Worm (Caenorhabditis elegans) whole organism, L4 larva: ENCODE measurements around the gene F54D5.3.

Experiments used
- D1046.2 ChIP-seq: fragments of 200-800 bp; sonication (Bioruptor generic); IDR thresholded peaks from 2 replicates; pipeline ENCODE4 v1.3.6; 2022; ENCODE audit warnings: missing genetic modification characterization, missing compliant biosample characterization
- F26F4.8 ChIP-seq: fragments of 200-800 bp; sonication (Bioruptor generic); conservative IDR thresholded peaks from 2 replicates; pipeline ENCODE4 v1.3.6; 2022; ENCODE audit warnings: missing genetic modification characterization, missing compliant biosample characterization
- F37D6.2 ChIP-seq: sonication (generic microtip); optimal IDR thresholded peaks from 2 replicates; lab custom pipeline; 2016; ENCODE audit warnings: mild to moderate bottlenecking, missing genetic modification characterization, missing compliant biosample characterization
- F44E2.7 ChIP-seq: fragments of 200-800 bp; sonication (Bioruptor generic); IDR thresholded peaks from 2 replicates; pipeline ENCODE4 v2.1.2; 2022; ENCODE audit warnings: missing genetic modification characterization, missing compliant biosample characterization
- T26A8.4 ChIP-seq: fragments of 200-800 bp; sonication (Bioruptor generic); IDR thresholded peaks from 2 replicates; pipeline ENCODE4 v1.3.6; 2022; ENCODE audit warnings: missing genetic modification characterization, missing compliant biosample characterization
- Y5F2A.4 ChIP-seq: fragments of 200-800 bp; sonication (Bioruptor generic); optimal IDR thresholded peaks from 2 replicates; lab custom pipeline; 2018; ENCODE audit warnings: mild to moderate bottlenecking, missing genetic modification characterization, missing compliant biosample characterization
- ZK546.5 ChIP-seq, 2 experiments: sonication (generic microtip); optimal IDR thresholded peaks; 2 replicates each; lab custom pipeline; 2017; ENCODE audit warnings: missing biosample characterization in 2 of 2, missing genetic modification characterization in 2 of 2
- aha-1 ChIP-seq: fragments of 150-350 bp; peaks from one replicate; lab custom pipeline; 2014; ENCODE audit warnings: missing biosample characterization, missing genetic modification characterization
- aly-2 ChIP-seq: sonication (generic microtip); optimal IDR thresholded peaks from 2 replicates; lab custom pipeline; 2018; ENCODE audit warnings: missing biosample characterization, missing genetic modification characterization
- ceh-20 ChIP-seq: fragments of 200-800 bp; sonication (Bioruptor generic); IDR thresholded peaks from 2 replicates; pipeline ENCODE4 v1.3.6; 2022; ENCODE audit warnings: missing genetic modification reagents, missing genetic modification characterization, missing compliant biosample characterization
- ceh-28 ChIP-seq: fragments of 150-350 bp; optimal IDR thresholded peaks from 2 replicates; lab custom pipeline; 2014; ENCODE audit warnings: missing biosample characterization, missing genetic modification reagents, missing genetic modification characterization
- ctbp-1 ChIP-seq: fragments of 200-800 bp; sonication (Bioruptor generic); IDR thresholded peaks from 2 replicates; pipeline ENCODE4 v1.3.6; 2022; ENCODE audit warnings: missing genetic modification reagents, missing genetic modification characterization, missing compliant biosample characterization
- daf-16 ChIP-seq, 3 experiments: sonication (generic microtip); optimal IDR thresholded peaks; 2 replicates each; lab custom pipeline; 2016 to 2017; ENCODE audit warnings: missing genetic modification characterization in 3 of 3, missing genetic modification reagents in 3 of 3, mild to moderate bottlenecking in 2 of 3, missing compliant biosample characterization in 2 of 3, missing biosample characterization in 1 of 3, moderate library complexity in 1 of 3
- daf-8 ChIP-seq: fragments of 200-800 bp; sonication (Bioruptor generic); IDR thresholded peaks from 2 replicates; pipeline ENCODE4 v1.3.6; 2022; ENCODE audit warnings: missing genetic modification characterization, missing compliant biosample characterization
- dmd-6 ChIP-seq: fragments of 200-800 bp; sonication (Bioruptor generic); IDR thresholded peaks from 2 replicates; pipeline ENCODE4 v1.3.6; 2022; ENCODE audit warnings: missing genetic modification reagents, missing genetic modification characterization, missing compliant biosample characterization
- dmd-8 ChIP-seq: fragments of 200-800 bp; sonication (Bioruptor generic); IDR thresholded peaks from 2 replicates; pipeline ENCODE4 v1.3.6; 2022; ENCODE audit warnings: missing genetic modification characterization, missing compliant biosample characterization
- dmd-9 ChIP-seq: fragments of 200-800 bp; sonication (Bioruptor generic); IDR thresholded peaks from 2 replicates; pipeline ENCODE4 v1.3.6; 2022; ENCODE audit warnings: missing genetic modification reagents, missing genetic modification characterization, missing compliant biosample characterization
- dpl-1 ChIP-seq: fragments of 150-350 bp; optimal IDR thresholded peaks from 2 replicates; lab custom pipeline; 2014; ENCODE audit warnings: missing biosample characterization, missing genetic modification reagents, missing genetic modification characterization
- dve-1 ChIP-seq: sonication (generic microtip); optimal IDR thresholded peaks from 2 replicates; lab custom pipeline; 2017; ENCODE audit warnings: antibody characterized with exemption, mild to moderate bottlenecking, missing genetic modification characterization, missing compliant biosample characterization; ENCODE audit not compliant: insufficient read depth
- egl-27 ChIP-seq: sonication (generic microtip); optimal IDR thresholded peaks from 3 replicates; lab custom pipeline; 2017; ENCODE audit warnings: missing biosample characterization, missing genetic modification reagents, missing genetic modification characterization
- egl-43 ChIP-seq: fragments of 200-800 bp; sonication (Bioruptor generic); IDR thresholded peaks from 2 replicates; pipeline ENCODE4 v1.3.6; 2022; ENCODE audit warnings: missing genetic modification reagents, missing genetic modification characterization, missing compliant biosample characterization
- hmg-1.1 ChIP-seq: fragments of 200-800 bp; sonication (Bioruptor generic); IDR thresholded peaks from 2 replicates; pipeline ENCODE4 v1.3.6; 2022; ENCODE audit warnings: missing genetic modification reagents, missing genetic modification characterization, missing compliant biosample characterization
- jun-1 ChIP-seq: fragments of 150-350 bp; optimal IDR thresholded peaks from 2 replicates; lab custom pipeline; 2014; ENCODE audit warnings: missing biosample characterization, missing genetic modification reagents, missing genetic modification characterization
- lim-7 ChIP-seq: fragments of 200-800 bp; sonication (Bioruptor generic); IDR thresholded peaks from 2 replicates; pipeline ENCODE4 v1.3.6; 2022; ENCODE audit warnings: missing genetic modification characterization, missing compliant biosample characterization
- lin-13 ChIP-seq: fragments of 150-350 bp; optimal IDR thresholded peaks from 2 replicates; lab custom pipeline; 2014; ENCODE audit warnings: missing biosample characterization, missing genetic modification reagents, missing genetic modification characterization
- lin-39 ChIP-seq: fragments of 150-350 bp; optimal IDR thresholded peaks from 2 replicates; lab custom pipeline; 2014; ENCODE audit warnings: missing biosample characterization, missing genetic modification reagents, missing genetic modification characterization
- lsy-2 ChIP-seq, 2 experiments: fragments of 150-350 bp in 1 of 2; sonication (generic microtip) in 1 of 2; optimal IDR thresholded peaks; 2 replicates each; lab custom pipeline; 2014 to 2017; ENCODE audit warnings: missing biosample characterization in 2 of 2, missing genetic modification characterization in 2 of 2
- madf-5 ChIP-seq, 2 experiments: fragments of 200-800 bp; sonication (Bioruptor generic); IDR thresholded peaks; 2 replicates each; pipeline ENCODE4 v1.3.6; 2022; ENCODE audit warnings: missing compliant biosample characterization in 2 of 2, missing genetic modification characterization in 2 of 2
- mes-2 ChIP-seq: sonication (generic microtip); optimal IDR thresholded peaks from 2 replicates; lab custom pipeline; 2016; ENCODE audit warnings: missing genotype, mild to moderate bottlenecking, missing genetic modification characterization, missing compliant biosample characterization; ENCODE audit not compliant: poor library complexity, severe bottlenecking
- mxl-2 ChIP-seq: fragments of 200-800 bp; sonication (Bioruptor generic); conservative IDR thresholded peaks from 2 replicates; pipeline ENCODE4 v1.3.6; 2022; ENCODE audit warnings: missing genetic modification reagents, missing genetic modification characterization, missing compliant biosample characterization
- nhr-10 ChIP-seq: fragments of 150-350 bp; optimal IDR thresholded peaks from 2 replicates; lab custom pipeline; 2014; ENCODE audit warnings: missing biosample characterization, missing genetic modification characterization
- nhr-111 ChIP-seq: fragments of 200-800 bp; sonication (Bioruptor generic); optimal IDR thresholded peaks from 2 replicates; lab custom pipeline; 2018; ENCODE audit warnings: mild to moderate bottlenecking, missing genetic modification characterization, missing compliant biosample characterization
- nhr-237 ChIP-seq: sonication (generic microtip); optimal IDR thresholded peaks from 2 replicates; lab custom pipeline; 2017; ENCODE audit warnings: missing biosample characterization, missing genetic modification characterization
- nhr-28 ChIP-seq: fragments of 150-350 bp; optimal IDR thresholded peaks from 2 replicates; lab custom pipeline; 2014; ENCODE audit warnings: missing biosample characterization, missing genetic modification characterization
- nhr-77 ChIP-seq: fragments of 150-350 bp; optimal IDR thresholded peaks from 2 replicates; lab custom pipeline; 2014; ENCODE audit warnings: missing biosample characterization, missing genetic modification characterization
- rbr-2 ChIP-seq: sonication (generic microtip); optimal IDR thresholded peaks from 2 replicates; lab custom pipeline; 2016; ENCODE audit warnings: missing genotype, missing genetic modification characterization, missing compliant biosample characterization
- sdz-12 ChIP-seq: fragments of 200-800 bp; sonication (Bioruptor generic); optimal IDR thresholded peaks from 2 replicates; lab custom pipeline; 2018; ENCODE audit warnings: mild to moderate bottlenecking, missing genetic modification characterization, missing compliant biosample characterization
- set-16 ChIP-seq: fragments of 200-800 bp; sonication (Bioruptor generic); IDR thresholded peaks from 2 replicates; pipeline ENCODE4 v1.3.6; 2022; ENCODE audit warnings: missing genetic modification reagents, missing genetic modification characterization, missing compliant biosample characterization
- spr-3 ChIP-seq: fragments of 200-800 bp; sonication (Bioruptor generic); optimal IDR thresholded peaks from 2 replicates; lab custom pipeline; 2018; ENCODE audit warnings: mild to moderate bottlenecking, missing genetic modification characterization, missing compliant biosample characterization
- vab-7 ChIP-seq: fragments of 200-800 bp; sonication (Bioruptor generic); IDR thresholded peaks from 2 replicates; pipeline ENCODE4 v1.3.6; 2022; ENCODE audit warnings: missing genetic modification reagents, missing genetic modification characterization, missing compliant biosample characterization
- zfp-2 ChIP-seq: sonication (generic microtip); optimal IDR thresholded peaks from 2 replicates; lab custom pipeline; 2016; ENCODE audit warnings: mild to moderate bottlenecking, missing genetic modification characterization, missing compliant biosample characterization
- zfp-3 ChIP-seq: fragments of 200-800 bp; sonication (Bioruptor generic); conservative IDR thresholded peaks from 2 replicates; pipeline ENCODE4 v1.3.6; 2022; ENCODE audit warnings: missing genetic modification reagents, missing genetic modification characterization, missing compliant biosample characterization
- zip-11 ChIP-seq: fragments of 200-800 bp; sonication (Bioruptor generic); IDR thresholded peaks from 2 replicates; pipeline ENCODE4 v1.3.6; 2022; ENCODE audit warnings: missing genetic modification characterization, missing compliant biosample characterization
- ztf-11 ChIP-seq: fragments of 150-350 bp; optimal IDR thresholded peaks from 2 replicates; lab custom pipeline; 2014; ENCODE audit warnings: missing biosample characterization, missing genetic modification characterization
- ztf-7 ChIP-seq: fragments of 150-350 bp; optimal IDR thresholded peaks from 2 replicates; lab custom pipeline; 2014; ENCODE audit warnings: missing biosample characterization, missing genetic modification characterization

Gene F54D5.3

DNA sequence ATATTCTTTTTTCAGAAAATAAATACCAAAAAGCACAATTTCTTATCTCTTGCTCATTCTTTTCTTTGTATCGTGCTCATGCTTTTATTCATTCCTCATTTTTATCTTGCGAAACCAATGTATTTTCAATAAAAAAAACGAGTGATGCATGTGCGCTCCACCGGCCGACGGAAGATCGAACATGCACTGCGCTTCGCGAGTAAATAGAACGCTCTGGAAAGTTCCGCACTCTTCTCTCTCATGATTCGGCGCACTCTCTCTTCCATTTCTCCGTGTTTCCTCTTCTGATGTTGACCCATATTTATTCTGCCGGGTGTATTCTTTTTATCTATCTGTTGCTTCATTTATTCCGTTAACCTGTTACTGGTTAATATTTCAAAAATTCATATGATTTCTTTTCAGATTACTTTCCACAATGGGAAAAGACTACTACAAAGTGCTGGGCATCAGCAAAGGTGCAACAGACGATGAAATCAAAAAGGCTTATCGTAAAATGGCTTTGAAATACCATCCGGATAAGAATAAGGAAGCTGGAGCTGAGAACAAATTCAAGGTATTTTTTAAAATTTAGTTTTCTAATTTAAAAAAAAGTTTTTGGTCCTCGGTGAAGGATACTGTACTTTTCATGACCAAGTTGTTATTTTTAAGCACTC, 26.2 kb upstream of the F54D5.3 start, which contains the start of gene dnj-13 (continued):
- peak; percentile 55; the same call in 1 of the 2 replicates for TF ChIP-seq mxl-2 (GFP tag; lab: Robert Waterston, UW)
- TF ChIP-seq T26A8.4 = peak; percentile 97
- peak; percentile 84 for TF ChIP-seq dmd-8 (GFP tag; lab: Robert Waterston, UW)
- TF ChIP-seq aly-2 (tag; lab: Kevin White, UChicago) = no peak
- peak; percentile 95 for TF ChIP-seq egl-43
- peak; percentile 96 for TF ChIP-seq ceh-20 (GFP tag; lab: Robert Waterston, UW)
- no peak for TF ChIP-seq egl-27 (tag; lab: Kevin White, UChicago)
- peak; percentile 98 for TF ChIP-seq zfp-3 (GFP tag; lab: Robert Waterston, UW)
- TF ChIP-seq nhr-237 = no peak
- TF ChIP-seq ctbp-1 (GFP tag; lab: Robert Waterston, UW) = peak; percentile 95

ce11 chrII:11545952-11546325, 25.7 kb upstream of the F54D5.3 start:
- TF ChIP-seq set-16 (GFP tag; lab: Robert Waterston, UW) (peak; percentile 41), lin-39 (tag; lab: Kevin White, UChicago) (no peak), aha-1 (peak; percentile 93), lim-7 (GFP tag; lab: Robert Waterston, UW) (0 out of 2 replicates have a peak, but pooled peaks have one; percentile 21), dmd-6 (GFP tag; lab: Robert Waterston, UW) (peak; percentile 15; the same call in 1 of the 2 replicates)

ce11 chrII:11547254-11547687, 24.3 kb upstream of the F54D5.3 start, which contains the start of gene F54D5.7:
TSS of gene F54D5.7 (plus strand) at chrII:11547517.
- TF ChIP-seq F37D6.2 (tag; lab: Kevin White, UChicago) (no peak), nhr-10 (tag; lab: Kevin White, UChicago) (peak; percentile 15), F26F4.8 (GFP tag; lab: Robert Waterston, UW) (no peak), dpl-1 (peak; percentile 49), lsy-2 (tag; optimal IDR thresholded peaks at IDR 0.05; lab: Kevin White, UChicago) (peak; percentile 3 to 76), madf-5 (GFP tag; IDR thresholded peaks at IDR 0.05; lab: Robert Waterston, UW) (0 out of 4 replicates have a peak, but pooled peaks of 1 of the 2 experiments have one; percentile 7), Y5F2A.4 (GFP tag; lab: Kevin White, UChicago) (no peak), lin-13 (GFP tag; lab: Kevin White, UChicago) (peak; percentile 81), ceh-20 (GFP tag; lab: Robert Waterston, UW) (no peak), dmd-9 (GFP tag; lab: Robert Waterston, UW) (no peak), mes-2 (tag; lab: Kevin White, UChicago) (no peak), hmg-1.1 (peak; percentile 49; the same call in 1 of the 2 replicates), dmd-6 (GFP tag; lab: Robert Waterston, UW) (peak; percentile 55), nhr-28 (tag; lab: Kevin White, UChicago) (peak; percentile 47), ceh-28 (tag; lab: Kevin White, UChicago) (peak; percentile 34), F44E2.7 (GFP tag; lab: Robert Waterston, UW) (no peak), daf-16 (GFP tag; optimal IDR thresholded peaks at IDR 0.05; lab: Kevin White, UChicago) (peak in 1 of 2 experiments; percentile 42), daf-16 (tag; optimal IDR thresholded peaks at IDR 0.05; lab: Kevin White, UChicago) (peak; percentile 58), lin-39 (tag; lab: Kevin White, UChicago) (no peak), egl-27 (tag; lab: Kevin White, UChicago) (no peak), ztf-7 (tag; lab: Kevin White, UChicago) (peak; percentile 47), vab-7 (GFP tag; lab: Robert Waterston, UW) (no peak), D1046.2 (GFP tag; lab: Robert Waterston, UW) (no peak), zip-11 (GFP tag; lab: Robert Waterston, UW) (no peak), ZK546.5 (tag; optimal IDR thresholded peaks at IDR 0.05; lab: Kevin White, UChicago) (no peak), ztf-11 (no peak), spr-3 (GFP tag; lab: Kevin White, UChicago) (peak; percentile 56), sdz-12 (GFP tag; lab: Kevin White, UChicago) (no peak), zfp-2 (tag; lab: Kevin White, UChicago) (no peak), nhr-111 (GFP tag; lab: Kevin White, UChicago) (no peak), aly-2 (tag; lab: Kevin White, UChicago) (peak; percentile 85), jun-1 (tag; lab: Kevin White, UChicago) (no peak), rbr-2 (tag; lab: Kevin White, UChicago) (peak; percentile 28), nhr-77 (tag; lab: Kevin White, UChicago) (no peak), dve-1 (tag; lab: Kevin White, UChicago) (peak; percentile 77), set-16 (GFP tag; lab: Robert Waterston, UW) (no peak), zfp-3 (GFP tag; lab: Robert Waterston, UW) (peak; percentile 92), dmd-8 (GFP tag; lab: Robert Waterston, UW) (peak; percentile 54; the same call in 1 of the 2 replicates), daf-8 (no peak)
